Worm (Caenorhabditis elegans) whole organism, L1 larva: Measurements from ENCODE around the gene srh-220.

ENCODE experiments used
- blmp-1 ChIP-seq: fragments of 150-350 bp; optimal IDR thresholded peaks from 2 replicates; lab custom pipeline; 2014; ENCODE audit warnings: missing biosample characterization, missing genetic modification characterization
- dpl-1 ChIP-seq, 3 experiments: fragments of 150-350 bp in 2 of 3; sonication (generic microtip) in 1 of 3; optimal IDR thresholded peaks; 2 replicates each; lab custom pipeline; 2014 to 2017; ENCODE audit warnings: missing biosample characterization in 3 of 3, missing genetic modification characterization in 3 of 3, missing genetic modification reagents in 3 of 3
- elt-2 ChIP-seq: sonication (generic microtip); optimal IDR thresholded peaks from 2 replicates; lab custom pipeline; 2016; ENCODE audit warnings: missing genetic modification characterization, mild to moderate bottlenecking, inconsistent platforms, missing compliant biosample characterization, missing genetic modification reagents
- isw-1 ChIP-seq: fragments of 200-800 bp; sonication (Bioruptor generic); IDR thresholded peaks from 2 replicates; pipeline ENCODE4 v1.3.6; 2022; ENCODE audit warnings: missing genetic modification characterization, missing compliant biosample characterization
- lin-14 ChIP-seq: fragments of 200-800 bp; sonication (Bioruptor generic); optimal IDR thresholded peaks from 2 replicates; lab custom pipeline; 2018; ENCODE audit warnings: mild to moderate bottlenecking, missing genetic modification characterization, moderate library complexity, missing compliant biosample characterization
- lir-3 ChIP-seq: sonication (generic microtip); optimal IDR thresholded peaks from 2 replicates; lab custom pipeline; 2016; ENCODE audit warnings: mild to moderate bottlenecking, missing genetic modification characterization, moderate library complexity, missing compliant biosample characterization; ENCODE audit not compliant: poor library complexity
- nhr-11 ChIP-seq: fragments of 150-350 bp; optimal IDR thresholded peaks from 2 replicates; lab custom pipeline; 2014; ENCODE audit warnings: missing biosample characterization, missing genetic modification characterization
- nhr-47 ChIP-seq: sonication (generic microtip); optimal IDR thresholded peaks from 2 replicates; lab custom pipeline; 2016; ENCODE audit warnings: mild to moderate bottlenecking, missing genetic modification characterization, moderate library complexity, missing compliant biosample characterization
- sptf-1 ChIP-seq: fragments of 150-350 bp; optimal IDR thresholded peaks from 2 replicates; lab custom pipeline; 2014; ENCODE audit warnings: missing biosample characterization, missing genetic modification characterization
- tlp-1 ChIP-seq: fragments of 150-350 bp; optimal IDR thresholded peaks from 2 replicates; lab custom pipeline; 2014; ENCODE audit warnings: missing biosample characterization, missing genetic modification characterization
- unc-30 ChIP-seq: sonication (generic microtip); optimal IDR thresholded peaks from 2 replicates; lab custom pipeline; 2017; ENCODE audit warnings: missing biosample characterization, missing genetic modification characterization
- unc-62 ChIP-seq: fragments of 150-350 bp; optimal IDR thresholded peaks from 2 replicates; lab custom pipeline; 2014; ENCODE audit warnings: missing biosample characterization, missing genetic modification reagents, missing genetic modification characterization

- TF ChIP-seq tlp-1 (no peak), unc-62 (GFP tag; lab: Kevin White, UChicago) (no peak), sptf-1 (no peak), elt-2 (tag; lab: Kevin White, UChicago) (no peak), dpl-1 (GFP tag; optimal IDR thresholded peaks at IDR 0.05; lab: Kevin White, UChicago) (no peak), isw-1 (no peak), blmp-1 (tag; lab: Kevin White, UChicago) (no peak), unc-30 (tag; lab: Kevin White, UChicago) (no peak), nhr-11 (no peak), nhr-47 (tag; lab: Kevin White, UChicago) (no peak), lir-3 (tag; lab: Kevin White, UChicago) (no peak), lin-14 (no peak)
Observed at ce11 chrIV:3956705-3957104, 21.1 kb downstream of the srh-220 start, which contains the start of gene clec-74.
